Worm (Caenorhabditis elegans) whole organism, young adult: ENCODE data around the gene R01H10.4.

ENCODE experiments used
- C06A6.2 ChIP-seq: fragments of 200-800 bp; sonication (Bioruptor generic); conservative IDR thresholded peaks from 2 replicates; pipeline ENCODE4 v1.3.6; 2022; ENCODE audit warnings: missing genetic modification characterization, missing compliant biosample characterization
- F33H1.4 ChIP-seq: fragments of 200-800 bp; sonication (Bioruptor generic); IDR thresholded peaks from 2 replicates; pipeline ENCODE4 v1.3.6; 2022; ENCODE audit warnings: missing genetic modification reagents, missing genetic modification characterization, missing compliant biosample characterization
- F39B2.1 ChIP-seq: fragments of 200-800 bp; sonication (Bioruptor generic); IDR thresholded peaks from 2 replicates; pipeline ENCODE4 v1.3.6; 2022; ENCODE audit warnings: missing genetic modification reagents, missing genetic modification characterization, missing compliant biosample characterization
- K12H6.12 ChIP-seq: fragments of 200-800 bp; sonication (Bioruptor generic); optimal IDR thresholded peaks from 2 replicates; lab custom pipeline; 2018; ENCODE audit warnings: mild to moderate bottlenecking, missing genetic modification characterization, missing compliant biosample characterization
- T26A5.8 ChIP-seq: sonication (generic microtip); optimal IDR thresholded peaks from 2 replicates; lab custom pipeline; 2016; ENCODE audit warnings: missing genetic modification characterization, missing compliant biosample characterization
- Y53F4B.3 ChIP-seq: fragments of 200-800 bp; sonication (Bioruptor generic); IDR thresholded peaks from 2 replicates; pipeline ENCODE4 v1.3.6; 2022; ENCODE audit warnings: missing genetic modification reagents, missing genetic modification characterization, missing compliant biosample characterization
- Y56A3A.18 ChIP-seq: fragments of 200-800 bp; sonication (Bioruptor generic); IDR thresholded peaks from 2 replicates; pipeline ENCODE4 v1.3.6; 2022; ENCODE audit warnings: missing genetic modification reagents, missing genetic modification characterization, missing compliant biosample characterization
- Y95B8A.8 ChIP-seq: fragments of 200-800 bp; sonication (Bioruptor generic); IDR thresholded peaks from 2 replicates; pipeline ENCODE4 v1.3.6; 2022; ENCODE audit warnings: missing genetic modification reagents, missing genetic modification characterization, missing compliant biosample characterization
- ama-1 ChIP-seq, 3 experiments: fragments of 150-350 bp in 1 of 3; sonication (generic microtip) in 2 of 3; optimal IDR thresholded peaks; 2 replicates each; lab custom pipeline; 2014 to 2018; ENCODE audit warnings: missing biosample characterization in 2 of 3, missing genetic modification characterization in 2 of 3, missing genetic modification reagents in 2 of 3
- atf-7 ChIP-seq: sonication (generic microtip); optimal IDR thresholded peaks from 2 replicates; lab custom pipeline; 2017; ENCODE audit warnings: mild to moderate bottlenecking, missing genetic modification characterization, missing compliant biosample characterization
- attf-5 ChIP-seq: fragments of 200-800 bp; sonication (Bioruptor generic); optimal IDR thresholded peaks from 2 replicates; lab custom pipeline; 2018; ENCODE audit warnings: mild to moderate bottlenecking, missing genetic modification characterization, missing compliant biosample characterization
- cebp-1 ChIP-seq, 2 experiments: fragments of 200-800 bp in 1 of 2; sonication (Bioruptor generic) in 1 of 2; sonication (generic microtip) in 1 of 2; IDR thresholded peaks in 1 of 2; optimal IDR thresholded peaks in 1 of 2; 2 replicates each; pipeline versions ENCODE4 v1.3.6 to Lab custom; 2017 to 2022; ENCODE audit warnings: missing compliant biosample characterization in 2 of 2, missing genetic modification characterization in 2 of 2, mild to moderate bottlenecking in 1 of 2, missing genetic modification reagents in 1 of 2, moderate library complexity in 1 of 2
- cebp-2 ChIP-seq: fragments of 200-800 bp; sonication (Bioruptor generic); IDR thresholded peaks from 2 replicates; pipeline ENCODE4 v1.3.6; 2022; ENCODE audit warnings: missing genetic modification characterization, missing compliant biosample characterization
- ceh-27 ChIP-seq: fragments of 200-800 bp; sonication (Bioruptor generic); optimal IDR thresholded peaks from 2 replicates; lab custom pipeline; 2018; ENCODE audit warnings: mild to moderate bottlenecking, missing genetic modification characterization, moderate library complexity, missing compliant biosample characterization
- ceh-40 ChIP-seq: fragments of 200-800 bp; sonication (Bioruptor generic); IDR thresholded peaks from 2 replicates; pipeline ENCODE4 v1.3.6; 2022; ENCODE audit warnings: missing genetic modification characterization, missing compliant biosample characterization
- chd-7 ChIP-seq: sonication (generic microtip); optimal IDR thresholded peaks from 2 replicates; lab custom pipeline; 2016; ENCODE audit warnings: mild to moderate bottlenecking, missing genetic modification characterization, moderate library complexity, missing compliant biosample characterization
- die-1 ChIP-seq: sonication (generic microtip); optimal IDR thresholded peaks from 2 replicates; lab custom pipeline; 2016; ENCODE audit warnings: missing genotype, mild to moderate bottlenecking, missing genetic modification characterization, missing compliant biosample characterization
- dpl-1 ChIP-seq: fragments of 150-350 bp; optimal IDR thresholded peaks from 2 replicates; lab custom pipeline; 2014; ENCODE audit warnings: missing biosample characterization, missing genetic modification reagents, missing genetic modification characterization
- efl-1 ChIP-seq: fragments of 150-350 bp; optimal IDR thresholded peaks from 2 replicates; lab custom pipeline; 2014; ENCODE audit warnings: missing biosample characterization, missing genetic modification reagents, missing genetic modification characterization
- egrh-3 ChIP-seq: fragments of 200-800 bp; sonication (Bioruptor generic); IDR thresholded peaks from 2 replicates; pipeline ENCODE4 v1.3.6; 2022; ENCODE audit warnings: missing genetic modification reagents, missing genetic modification characterization, missing compliant biosample characterization
- hlh-12 ChIP-seq: sonication (generic microtip); optimal IDR thresholded peaks from 2 replicates; lab custom pipeline; 2016; ENCODE audit warnings: missing genetic modification characterization, missing compliant biosample characterization
- hmg-1.2 ChIP-seq: fragments of 200-800 bp; sonication (Bioruptor generic); IDR thresholded peaks from 2 replicates; pipeline ENCODE4 v1.3.6; 2022; ENCODE audit warnings: missing genetic modification reagents, missing genetic modification characterization, missing compliant biosample characterization
- hsf-1 ChIP-seq: fragments of 200-800 bp; sonication (Bioruptor generic); IDR thresholded peaks from 2 replicates; pipeline ENCODE4 v1.3.6; 2022; ENCODE audit warnings: missing genetic modification reagents, missing genetic modification characterization, missing compliant biosample characterization
- let-607 ChIP-seq, 2 experiments: fragments of 200-800 bp in 1 of 2; sonication (Bioruptor generic) in 1 of 2; sonication (generic microtip) in 1 of 2; optimal IDR thresholded peaks; 2 replicates each; lab custom pipeline; 2016 to 2018; ENCODE audit warnings: mild to moderate bottlenecking in 2 of 2, missing compliant biosample characterization in 2 of 2, missing genetic modification characterization in 2 of 2, moderate library complexity in 2 of 2, missing genotype in 1 of 2
- lin-35 ChIP-seq, 3 experiments: fragments of 150-350 bp in 2 of 3; sonication (generic microtip) in 1 of 3; optimal IDR thresholded peaks; 2 replicates each; lab custom pipeline; 2014 to 2018; ENCODE audit warnings: missing biosample characterization in 3 of 3, missing genetic modification characterization in 3 of 3, missing genetic modification reagents in 3 of 3
- lin-40 ChIP-seq: sonication (generic microtip); optimal IDR thresholded peaks from 2 replicates; lab custom pipeline; 2016; ENCODE audit warnings: missing genetic modification characterization, mild to moderate bottlenecking, missing compliant biosample characterization, missing genotype, missing genetic modification reagents
- madf-3 ChIP-seq: fragments of 200-800 bp; sonication (Bioruptor generic); IDR thresholded peaks from 2 replicates; pipeline ENCODE4 v1.3.6; 2022; ENCODE audit warnings: missing genetic modification reagents, missing genetic modification characterization, missing compliant biosample characterization
- mcd-1 ChIP-seq: fragments of 200-800 bp; sonication (Bioruptor generic); IDR thresholded peaks from 2 replicates; pipeline ENCODE4 v1.3.6; 2022; ENCODE audit warnings: missing genetic modification reagents, missing genetic modification characterization, missing compliant biosample characterization
- nfya-2 ChIP-seq: fragments of 200-800 bp; sonication (Bioruptor generic); IDR thresholded peaks from 2 replicates; pipeline ENCODE4 v1.3.6; 2022; ENCODE audit warnings: missing genetic modification reagents, missing genetic modification characterization, missing compliant biosample characterization
- nfyb-1 ChIP-seq: fragments of 200-800 bp; sonication (Bioruptor generic); IDR thresholded peaks from 2 replicates; pipeline ENCODE4 v1.3.6; 2022; ENCODE audit warnings: missing genetic modification reagents, missing genetic modification characterization, missing compliant biosample characterization
- nhr-179 ChIP-seq: sonication (generic microtip); optimal IDR thresholded peaks from 2 replicates; lab custom pipeline; 2016; ENCODE audit warnings: mild to moderate bottlenecking, missing genetic modification characterization, missing compliant biosample characterization
- nhr-90 ChIP-seq: sonication (generic microtip); optimal IDR thresholded peaks from 2 replicates; lab custom pipeline; 2016; ENCODE audit warnings: missing genotype, mild to moderate bottlenecking, missing genetic modification characterization, missing compliant biosample characterization
- rec-8 ChIP-seq, 2 experiments: sonication (generic microtip); optimal IDR thresholded peaks; 2 replicates each; lab custom pipeline; 2016; ENCODE audit warnings: mild to moderate bottlenecking in 2 of 2, missing genetic modification characterization in 2 of 2, missing genetic modification reagents in 2 of 2, missing genotype in 2 of 2, missing biosample characterization in 1 of 2, missing compliant biosample characterization in 1 of 2, moderate library complexity in 1 of 2
- sea-2 ChIP-seq: fragments of 200-800 bp; sonication (Bioruptor generic); IDR thresholded peaks from 2 replicates; pipeline ENCODE4 v1.3.6; 2022; ENCODE audit warnings: missing genetic modification characterization, missing compliant biosample characterization
- snpc-1.1 ChIP-seq: sonication (generic microtip); optimal IDR thresholded peaks from 2 replicates; lab custom pipeline; 2017; ENCODE audit warnings: missing genetic modification characterization, mild to moderate bottlenecking, missing compliant biosample characterization, antibody characterized with exemption, moderate library complexity, missing genotype, missing genetic modification reagents; ENCODE audit not compliant: insufficient read depth
- snpc-4 ChIP-seq, 5 experiments: fragments of 150-350 bp in 1 of 5; sonication (generic microtip) in 4 of 5; optimal IDR thresholded peaks; 2 replicates each; lab custom pipeline; 2014 to 2018; ENCODE audit warnings: missing genetic modification characterization in 5 of 5, missing biosample characterization in 3 of 5, antibody characterized with exemption in 2 of 5, mild to moderate bottlenecking in 2 of 5, missing compliant biosample characterization in 2 of 5, missing genotype in 2 of 5, moderate library complexity in 2 of 5, missing genetic modification reagents in 1 of 5
- tbp1 ChIP-seq: fragments of 200-800 bp; sonication (Bioruptor generic); optimal IDR thresholded peaks from 2 replicates; lab custom pipeline; 2018; ENCODE audit warnings: mild to moderate bottlenecking, missing genetic modification characterization, missing compliant biosample characterization
- tlf-1 ChIP-seq: fragments of 200-800 bp; sonication (Bioruptor generic); optimal IDR thresholded peaks from 2 replicates; lab custom pipeline; 2018; ENCODE audit warnings: mild to moderate bottlenecking, missing genetic modification characterization, missing compliant biosample characterization
- unc-130 ChIP-seq: sonication (generic microtip); optimal IDR thresholded peaks from 2 replicates; lab custom pipeline; 2016; ENCODE audit warnings: missing genetic modification reagents, missing genetic modification characterization, missing compliant biosample characterization
- xnd-1 ChIP-seq: sonication (generic microtip); optimal IDR thresholded peaks from 2 replicates; lab custom pipeline; 2016; ENCODE audit warnings: missing genotype, missing genetic modification reagents, missing genetic modification characterization, missing compliant biosample characterization
- ztf-22 ChIP-seq: fragments of 200-800 bp; sonication (Bioruptor generic); optimal IDR thresholded peaks from 2 replicates; lab custom pipeline; 2018; ENCODE audit warnings: mild to moderate bottlenecking, missing genetic modification characterization, moderate library complexity, missing compliant biosample characterization

The R01H10.4 gene

ce11 chrIII:10270778-10271307, 16.2 kb downstream of the R01H10.4 start, which contains the start of gene cnk-1 (continued):
- no peak for TF ChIP-seq nhr-179
- peak; percentile 91 for TF ChIP-seq nfya-2 (GFP tag; lab: Robert Waterston, UW)
- TF ChIP-seq unc-130 = peak; percentile 91
- peak; percentile 69 for TF ChIP-seq atf-7 (tag; lab: Kevin White, UChicago)
- TF ChIP-seq chd-7 (tag; lab: Kevin White, UChicago) = peak; percentile 57
- peak; percentile 90 for TF ChIP-seq F33H1.4 (GFP tag; lab: Robert Waterston, UW)
- TF ChIP-seq snpc-1.1 (tag; lab: Kevin White, UChicago) = no peak

DNA sequence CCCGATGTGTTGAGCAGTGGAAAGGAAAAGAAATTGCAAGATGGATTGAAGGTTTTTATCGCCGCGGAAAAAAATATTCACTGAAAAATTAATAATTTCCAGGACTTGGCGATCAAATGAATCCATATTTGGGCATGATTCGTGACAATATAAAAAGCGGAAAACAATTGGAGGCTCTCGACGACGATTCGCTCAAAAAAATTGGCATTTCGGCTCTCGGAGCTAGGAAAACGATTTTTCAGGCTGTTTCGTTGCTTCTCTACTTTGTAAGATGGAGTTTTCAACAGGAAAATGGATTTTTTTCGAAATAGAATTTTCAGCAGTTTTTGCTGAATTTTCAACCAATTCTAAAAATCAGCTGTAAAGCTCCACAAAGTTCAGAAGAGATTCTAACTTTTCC, 17.2 kb downstream of the R01H10.4 start:
- TF ChIP-seq F39B2.1 (GFP tag; lab: Robert Waterston, UW) (no peak), dpl-1 (GFP tag; lab: Kevin White, UChicago) (no peak), T26A5.8 (tag; lab: Kevin White, UChicago) (no peak), die-1 (tag; lab: Kevin White, UChicago) (no peak), hmg-1.2 (GFP tag; lab: Robert Waterston, UW) (no peak), cebp-2 (GFP tag; lab: Robert Waterston, UW) (no peak), tlf-1 (GFP tag; lab: Kevin White, UChicago) (no peak), ceh-40 (no peak), xnd-1 (no peak), ama-1 (optimal IDR thresholded peaks at IDR 0.05; lab: Kevin White, UChicago) (no peak), ama-1 (GFP tag; optimal IDR thresholded peaks at IDR 0.05; lab: Kevin White, UChicago) (no peak)
- TF ChIP-seq, all 124 proteins: peak for 0

ce11 chrIII:10278826-10279225, 24.2 kb downstream of the R01H10.4 start, which contains the start of gene pad-2:
pad-2 (plus strand) TSS chrIII:10279126.
- no peak for TF ChIP-seq lin-40 (tag; lab: Kevin White, UChicago)
- TF ChIP-seq let-607 (tag; optimal IDR thresholded peaks at IDR 0.05; lab: Kevin White, UChicago) = no peak
- TF ChIP-seq rec-8 (tag; optimal IDR thresholded peaks at IDR 0.05; lab: Kevin White, UChicago) = no peak
- no peak for TF ChIP-seq F33H1.4 (GFP tag; lab: Robert Waterston, UW)
- no peak for TF ChIP-seq Y56A3A.18 (GFP tag; lab: Robert Waterston, UW)
- no peak for TF ChIP-seq madf-3 (GFP tag; lab: Robert Waterston, UW)
- TF ChIP-seq C06A6.2 (GFP tag; lab: Robert Waterston, UW) = no peak
- no peak for TF ChIP-seq nhr-90
- no peak for TF ChIP-seq tbp1 (GFP tag; lab: Kevin White, UChicago)
- TF ChIP-seq hsf-1 = no peak
- no peak for TF ChIP-seq xnd-1
- TF ChIP-seq snpc-4 (GFP tag; optimal IDR thresholded peaks at IDR 0.05; lab: Kevin White, UChicago) = no peak
- no peak for TF ChIP-seq snpc-4 (tag; optimal IDR thresholded peaks at IDR 0.05; lab: Kevin White, UChicago)
- no peak for TF ChIP-seq nfya-2 (GFP tag; lab: Robert Waterston, UW)

- peak; percentile 72 for TF ChIP-seq attf-5 (GFP tag; lab: Kevin White, UChicago)
- peak; percentile 58 for TF ChIP-seq ztf-22 (GFP tag; lab: Kevin White, UChicago)
- peak; percentile 52 for TF ChIP-seq mcd-1 (GFP tag; lab: Robert Waterston, UW)
- TF ChIP-seq ceh-27 (GFP tag; lab: Kevin White, UChicago) = peak; percentile 50
- TF ChIP-seq Y95B8A.8 (GFP tag; lab: Robert Waterston, UW) = no peak
- TF ChIP-seq sea-2 (GFP tag; lab: Robert Waterston, UW) = no peak
- peak; percentile 34; the same call in 1 of the 2 replicates for TF ChIP-seq nfyb-1 (GFP tag; lab: Robert Waterston, UW)
- peak; percentile 48 for TF ChIP-seq lin-40 (tag; lab: Kevin White, UChicago)
- no peak for TF ChIP-seq Y53F4B.3 (GFP tag; lab: Robert Waterston, UW)
- TF ChIP-seq cebp-2 (GFP tag; lab: Robert Waterston, UW) = peak; percentile 64; the same call in 1 of the 2 replicates
- peak in 1 of 3 experiments; percentile 18 for TF ChIP-seq lin-35 (GFP tag; optimal IDR thresholded peaks at IDR 0.05; lab: Kevin White, UChicago)
- TF ChIP-seq efl-1 = no peak
- peak; percentile 85 for TF ChIP-seq K12H6.12 (tag; lab: Kevin White, UChicago)
- no peak for TF ChIP-seq cebp-1 (GFP tag; IDR thresholded peaks at IDR 0.05; lab: Robert Waterston, UW)
- TF ChIP-seq cebp-1 (tag; optimal IDR thresholded peaks at IDR 0.05; lab: Kevin White, UChicago) = peak; percentile 64
- peak; percentile 58; the same call in 1 of the 2 replicates for TF ChIP-seq egrh-3
- no peak for TF ChIP-seq hlh-12 (tag; lab: Kevin White, UChicago)
- no peak for TF ChIP-seq let-607 (tag; optimal IDR thresholded peaks at IDR 0.05; lab: Kevin White, UChicago)
- no peak for TF ChIP-seq snpc-4 (GFP tag; optimal IDR thresholded peaks at IDR 0.05; lab: Kevin White, UChicago)
- TF ChIP-seq snpc-4 (tag; optimal IDR thresholded peaks at IDR 0.05; lab: Kevin White, UChicago) = peak in 1 of 4 experiments; percentile 16
Measured at ce11 chrIII:10284214-10284613, 29.6 kb downstream of the R01H10.4 start.
